Fruit fly (Drosophila melanogaster): Measurements from ENCODE around the gene glec.

glec gene

DNA sequence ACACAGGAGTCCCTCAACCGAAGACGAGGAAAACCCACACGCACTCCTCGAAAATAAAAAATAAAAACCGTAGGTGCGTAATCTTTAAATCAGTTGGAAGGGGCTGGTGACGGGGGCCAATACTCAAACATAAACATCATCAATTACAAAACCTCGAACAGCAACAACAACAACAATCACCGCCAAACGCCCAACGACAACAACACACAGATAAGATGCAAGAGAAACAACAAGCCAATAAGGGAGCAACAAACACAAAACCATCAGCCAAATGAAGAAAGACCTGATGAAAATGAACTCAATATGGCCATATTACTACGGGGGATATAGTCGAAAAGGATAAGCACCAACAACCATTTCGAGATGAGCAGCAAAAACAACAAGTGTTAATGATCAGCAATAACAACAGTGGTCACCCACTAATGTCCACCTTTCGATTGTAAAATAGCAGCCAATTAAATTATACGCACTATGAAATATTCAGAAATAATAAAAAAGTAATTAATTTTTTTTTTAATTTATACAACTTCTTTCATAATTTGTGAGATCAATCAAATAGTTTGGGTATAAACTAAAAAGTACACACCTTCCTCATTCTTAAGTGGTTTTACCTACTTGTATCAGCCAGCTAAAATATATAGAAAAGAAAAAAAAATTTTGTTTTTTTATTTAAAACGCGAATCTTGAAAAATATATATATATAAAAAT is 32.2 kb downstream of the glec start (continued):
- no peak for TF ChIP-seq ems (GFP tag; optimal IDR thresholded peaks at IDR 0.05)
- no peak for TF ChIP-seq CG12299 (tag; optimal IDR thresholded peaks at IDR 0.05)
- no peak for TF ChIP-seq Mes4 (GFP tag; optimal IDR thresholded peaks at IDR 0.05)
- TF ChIP-seq schlank (tag; optimal IDR thresholded peaks at IDR 0.05), result no peak
- no peak for TF ChIP-seq dimm (GFP tag; IDR thresholded peaks at IDR 0.05)
- TF ChIP-seq H15 (GFP tag; IDR thresholded peaks at IDR 0.05), result no peak
- TF ChIP-seq CG6254 (GFP tag; optimal IDR thresholded peaks at IDR 0.05), result peak; percentile 44
- peak; percentile 85 for TF ChIP-seq grau (tag; optimal IDR thresholded peaks at IDR 0.05)

DNA sequence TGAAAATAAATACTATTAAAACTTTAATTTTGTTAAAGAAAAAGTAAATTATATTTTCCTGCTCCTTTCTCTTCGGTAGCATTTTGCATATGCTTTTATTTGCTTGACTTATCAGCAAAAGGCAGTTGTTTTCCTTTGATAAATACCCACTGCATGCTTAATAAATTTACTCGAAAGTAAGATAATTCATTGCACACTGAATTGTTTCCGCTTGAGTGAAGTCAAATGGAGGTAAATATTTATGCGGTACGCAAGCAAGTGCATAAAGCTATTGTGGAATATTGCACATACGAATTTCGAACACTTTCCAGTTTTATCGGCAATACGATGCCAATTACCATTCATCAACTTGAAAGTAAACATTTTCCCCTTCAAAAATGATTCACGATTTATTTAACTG is 33.0 kb downstream of the glec start:
- TF ChIP-seq vfl (GFP tag; optimal IDR thresholded peaks at IDR 0.05) (no peak), Blimp-1 (GFP tag; optimal IDR thresholded peaks at IDR 0.05) (peak; percentile 34), ap (GFP tag; IDR thresholded peaks at IDR 0.05) (no peak), fd64A (GFP tag; optimal IDR thresholded peaks at IDR 0.05) (peak; percentile 27), CG3847 (GFP tag; IDR thresholded peaks at IDR 0.05) (no peak), CG1529 (GFP tag; optimal IDR thresholded peaks at IDR 0.05) (no peak), p53 (GFP tag; optimal IDR thresholded peaks at IDR 0.05) (no peak), CG2202 (tag; optimal IDR thresholded peaks at IDR 0.05) (peak; percentile 25), ATbp (GFP tag; optimal IDR thresholded peaks at IDR 0.05) (peak; percentile 1), CG13775 (GFP tag; optimal IDR thresholded peaks at IDR 0.05) (no peak), CG18262 (tag; optimal IDR thresholded peaks at IDR 0.05) (no peak), emc (GFP tag; optimal IDR thresholded peaks at IDR 0.05) (no peak), nom (GFP tag; optimal IDR thresholded peaks at IDR 0.05) (peak; percentile 65), CG8359 (GFP tag; optimal IDR thresholded peaks at IDR 0.05; ENCODE audit: borderline replicate concordance) (no peak), Doc3 (GFP tag; IDR thresholded peaks at IDR 0.05; ENCODE audit: partially characterized antibody) (no peak), Ets97D (GFP tag; optimal IDR thresholded peaks at IDR 0.05) (no peak), CG12391 (tag; optimal IDR thresholded peaks at IDR 0.05) (no peak), so (GFP tag; IDR thresholded peaks at IDR 0.05) (no peak), CG15011 (GFP tag; optimal IDR thresholded peaks at IDR 0.05) (no peak), Sox100B (GFP tag; optimal IDR thresholded peaks at IDR 0.05) (no peak), br (optimal IDR thresholded peaks at IDR 0.05) (no peak), vvl (GFP tag; IDR thresholded peaks at IDR 0.05) (no peak), Asciz (GFP tag; optimal IDR thresholded peaks at IDR 0.05) (peak; percentile 13), CG17802 (tag; optimal IDR thresholded peaks at IDR 0.05) (no peak), CG11093 (GFP tag; IDR thresholded peaks at IDR 0.05) (no peak), grn (GFP tag; optimal IDR thresholded peaks at IDR 0.05) (no peak), gce (GFP tag; IDR thresholded peaks at IDR 0.05) (no peak), CG6683 (GFP tag; optimal IDR thresholded peaks at IDR 0.05) (no peak), dm (GFP tag; optimal IDR thresholded peaks at IDR 0.05) (no peak), Ets65A (GFP tag) (no peak), tna (GFP tag; IDR thresholded peaks at IDR 0.05; ENCODE audit: partially characterized antibody) (no peak), Oli (tag; optimal IDR thresholded peaks at IDR 0.05) (no peak), ken (GFP tag; IDR thresholded peaks at IDR 0.05) (no peak), trem (tag; optimal IDR thresholded peaks at IDR 0.05) (no peak), trh (GFP tag; optimal IDR thresholded peaks at IDR 0.05) (no peak), Dfd (GFP tag; optimal IDR thresholded peaks at IDR 0.05) (no peak), CG15696 (tag; optimal IDR thresholded peaks at IDR 0.05) (peak; percentile 6), slou (GFP tag; optimal IDR thresholded peaks at IDR 0.05) (no peak), corto (GFP tag; optimal IDR thresholded peaks at IDR 0.05) (no peak), CG31224 (GFP tag; IDR thresholded peaks at IDR 0.05) (no peak), CG11560 (tag; IDR thresholded peaks at IDR 0.05) (no peak), bsh (GFP tag; optimal IDR thresholded peaks at IDR 0.05) (peak in 1 of 2 experiments; percentile 27)
